Worm (Caenorhabditis elegans) whole organism, L2 larva: ENCODE data around the gene cest-17.

ENCODE experiments used
- F13H6.1 ChIP-seq: sonication (generic microtip); optimal IDR thresholded peaks from 2 replicates; lab custom pipeline; 2016; ENCODE audit warnings: missing genetic modification characterization, missing compliant biosample characterization
- R02D3.7 ChIP-seq: fragments of 150-350 bp; optimal IDR thresholded peaks from 2 replicates; lab custom pipeline; 2014; ENCODE audit warnings: missing biosample characterization, missing genetic modification characterization
- Y55F3AM.14 ChIP-seq: fragments of 200-800 bp; sonication (Bioruptor generic); optimal IDR thresholded peaks from 2 replicates; lab custom pipeline; 2018; ENCODE audit warnings: mild to moderate bottlenecking, missing genetic modification characterization, missing compliant biosample characterization
- ZK546.5 ChIP-seq: sonication (generic microtip); optimal IDR thresholded peaks from 2 replicates; lab custom pipeline; 2017; ENCODE audit warnings: missing biosample characterization, missing genetic modification characterization
- alr-1 ChIP-seq: fragments of 150-350 bp; optimal IDR thresholded peaks from 2 replicates; lab custom pipeline; 2014; ENCODE audit warnings: missing biosample characterization, missing genetic modification characterization
- aly-2 ChIP-seq: fragments of 150-350 bp; optimal IDR thresholded peaks from 2 replicates; lab custom pipeline; 2014; ENCODE audit warnings: missing biosample characterization, missing genetic modification characterization
- ama-1 ChIP-seq: fragments of 150-350 bp; optimal IDR thresholded peaks from 2 replicates; lab custom pipeline; 2018; ENCODE audit warnings: inconsistent platforms
- blmp-1 ChIP-seq: sonication (generic microtip); optimal IDR thresholded peaks from 2 replicates; lab custom pipeline; 2017; ENCODE audit warnings: missing genetic modification characterization, mild to moderate bottlenecking, missing compliant biosample characterization, antibody characterized with exemption, moderate library complexity; ENCODE audit not compliant: insufficient read depth
- ceh-82 ChIP-seq: fragments of 150-350 bp; optimal IDR thresholded peaks from 2 replicates; lab custom pipeline; 2014; ENCODE audit warnings: missing biosample characterization, missing genetic modification characterization
- crh-2 ChIP-seq: sonication (generic microtip); optimal IDR thresholded peaks from 2 replicates; lab custom pipeline; 2017; ENCODE audit warnings: missing biosample characterization, missing genetic modification characterization
- dmd-4 ChIP-seq: sonication (generic microtip); optimal IDR thresholded peaks from 2 replicates; lab custom pipeline; 2017; ENCODE audit warnings: missing biosample characterization, missing genetic modification characterization
- egl-27 ChIP-seq: sonication (generic microtip); optimal IDR thresholded peaks from 3 replicates; lab custom pipeline; 2017; ENCODE audit warnings: missing biosample characterization, missing genetic modification reagents, missing genetic modification characterization
- elt-3 ChIP-seq: sonication (generic microtip); optimal IDR thresholded peaks from 2 replicates; lab custom pipeline; 2017; ENCODE audit warnings: missing biosample characterization, missing genetic modification characterization
- fos-1 ChIP-seq: fragments of 150-350 bp; optimal IDR thresholded peaks from 2 replicates; lab custom pipeline; 2014; ENCODE audit warnings: missing biosample characterization, missing genetic modification characterization
- lin-11 ChIP-seq: fragments of 150-350 bp; sonication (generic microtip); optimal IDR thresholded peaks from 2 replicates; lab custom pipeline; 2014; ENCODE audit warnings: missing biosample characterization, missing genetic modification characterization, inconsistent platforms, mixed read lengths
- lin-13 ChIP-seq: fragments of 150-350 bp; optimal IDR thresholded peaks from 2 replicates; lab custom pipeline; 2014; ENCODE audit warnings: missing biosample characterization, missing genetic modification reagents, missing genetic modification characterization
- lin-39 ChIP-seq: fragments of 150-350 bp; optimal IDR thresholded peaks from 2 replicates; lab custom pipeline; 2014; ENCODE audit warnings: missing biosample characterization, missing genetic modification reagents, missing genetic modification characterization
- lsy-2 ChIP-seq, 2 experiments: fragments of 150-350 bp in 1 of 2; sonication (generic microtip) in 1 of 2; optimal IDR thresholded peaks; 2 replicates each; lab custom pipeline; 2014 to 2017; ENCODE audit warnings: missing biosample characterization in 2 of 2, missing genetic modification characterization in 2 of 2
- mab-5 ChIP-seq: fragments of 150-350 bp; optimal IDR thresholded peaks from 2 replicates; lab custom pipeline; 2014; ENCODE audit warnings: missing biosample characterization, missing genetic modification characterization
- mbf-1 ChIP-seq: sonication (generic microtip); optimal IDR thresholded peaks from 2 replicates; lab custom pipeline; 2017; ENCODE audit warnings: missing biosample characterization, missing genetic modification characterization
- mdl-1 ChIP-seq, 2 experiments: fragments of 150-350 bp in 1 of 2; sonication (generic microtip) in 1 of 2; optimal IDR thresholded peaks; 2 replicates each; lab custom pipeline; 2017; ENCODE audit warnings: missing biosample characterization in 2 of 2, missing genetic modification characterization in 2 of 2
- nhr-10 ChIP-seq: sonication (generic microtip); optimal IDR thresholded peaks from 2 replicates; lab custom pipeline; 2017; ENCODE audit warnings: missing biosample characterization, missing genetic modification characterization
- nhr-11 ChIP-seq: fragments of 150-350 bp; optimal IDR thresholded peaks from 2 replicates; lab custom pipeline; 2014; ENCODE audit warnings: missing biosample characterization, missing genetic modification characterization
- nhr-12 ChIP-seq: fragments of 150-350 bp; optimal IDR thresholded peaks from 2 replicates; lab custom pipeline; 2014; ENCODE audit warnings: missing biosample characterization, missing genetic modification characterization
- nhr-129 ChIP-seq: fragments of 150-350 bp; optimal IDR thresholded peaks from 2 replicates; lab custom pipeline; 2014; ENCODE audit warnings: missing biosample characterization, missing genetic modification characterization
- nhr-21 ChIP-seq: fragments of 150-350 bp; optimal IDR thresholded peaks from 2 replicates; lab custom pipeline; 2014; ENCODE audit warnings: missing biosample characterization, missing genetic modification characterization
- nhr-23 ChIP-seq: fragments of 150-350 bp; optimal IDR thresholded peaks from 2 replicates; lab custom pipeline; 2014; ENCODE audit warnings: missing biosample characterization, missing genetic modification reagents, missing genetic modification characterization
- nhr-237 ChIP-seq: fragments of 150-350 bp; optimal IDR thresholded peaks from 2 replicates; lab custom pipeline; 2014; ENCODE audit warnings: missing biosample characterization, missing genetic modification characterization
- nhr-25 ChIP-seq: fragments of 150-350 bp; sonication (generic microtip); optimal IDR thresholded peaks from 3 replicates; lab custom pipeline; 2014; ENCODE audit warnings: missing biosample characterization, missing genetic modification characterization
- nhr-6 ChIP-seq: fragments of 150-350 bp; optimal IDR thresholded peaks from 2 replicates; lab custom pipeline; 2014; ENCODE audit warnings: missing biosample characterization, missing genetic modification characterization
- nhr-77 ChIP-seq: fragments of 150-350 bp; optimal IDR thresholded peaks from 2 replicates; lab custom pipeline; 2014; ENCODE audit warnings: missing biosample characterization, missing genetic modification characterization
- peb-1 ChIP-seq: fragments of 150-350 bp; optimal IDR thresholded peaks from 2 replicates; lab custom pipeline; 2014; ENCODE audit warnings: missing biosample characterization, missing genetic modification characterization
- sem-4 ChIP-seq: fragments of 150-350 bp; optimal IDR thresholded peaks from 2 replicates; lab custom pipeline; 2014; ENCODE audit warnings: missing biosample characterization, missing genetic modification reagents, missing genetic modification characterization
- skn-1 ChIP-seq: sonication (generic microtip); optimal IDR thresholded peaks from 2 replicates; lab custom pipeline; 2017; ENCODE audit warnings: missing biosample characterization, missing genetic modification characterization
- sma-3 ChIP-seq: sonication (generic microtip); optimal IDR thresholded peaks from 2 replicates; lab custom pipeline; 2016; ENCODE audit warnings: missing genetic modification reagents, missing genetic modification characterization, missing compliant biosample characterization
- sma-9 ChIP-seq, 2 experiments: fragments of 150-350 bp in 1 of 2; sonication (generic microtip) in 1 of 2; optimal IDR thresholded peaks; 2 replicates each; lab custom pipeline; 2014 to 2016; ENCODE audit warnings: missing genetic modification characterization in 2 of 2, mild to moderate bottlenecking in 1 of 2, missing biosample characterization in 1 of 2, missing compliant biosample characterization in 1 of 2, missing genetic modification reagents in 1 of 2, moderate library complexity in 1 of 2
- unc-39 ChIP-seq: fragments of 150-350 bp; optimal IDR thresholded peaks from 2 replicates; lab custom pipeline; 2014; ENCODE audit warnings: missing biosample characterization, missing genetic modification characterization
- unc-55 ChIP-seq: fragments of 150-350 bp; sonication (generic microtip); optimal IDR thresholded peaks from 3 replicates; lab custom pipeline; 2014; ENCODE audit warnings: missing biosample characterization, missing genetic modification reagents, missing genetic modification characterization
- zag-1 ChIP-seq: fragments of 150-350 bp; optimal IDR thresholded peaks from 2 replicates; lab custom pipeline; 2014; ENCODE audit warnings: missing biosample characterization, missing genetic modification characterization
- ztf-1 ChIP-seq: fragments of 200-800 bp; sonication (Bioruptor generic); conservative IDR thresholded peaks from 2 replicates; pipeline ENCODE4 v1.3.6; 2022; ENCODE audit warnings: missing genetic modification characterization, missing compliant biosample characterization
- ztf-11 ChIP-seq: sonication (generic microtip); optimal IDR thresholded peaks from 2 replicates; lab custom pipeline; 2017; ENCODE audit warnings: missing biosample characterization, missing genetic modification characterization
- ztf-4 ChIP-seq: fragments of 150-350 bp; optimal IDR thresholded peaks from 2 replicates; lab custom pipeline; 2014; ENCODE audit warnings: missing biosample characterization, missing genetic modification characterization

Gene cest-17

ce11 chrV:8195889-8196418 is 7.2 kb upstream of the cest-17 start, which contains the start of gene F20D6.10:
Gene F20D6.10, minus strand, starts transcription at chrV:8195939.
- TF ChIP-seq ceh-82 (tag; lab: Kevin White, UChicago) (no peak), lsy-2 (tag; optimal IDR thresholded peaks at IDR 0.05; lab: Kevin White, UChicago) (peak in 1 of 2 experiments; percentile 27), nhr-129 (tag; lab: Kevin White, UChicago) (peak; percentile 56), sma-9 (GFP tag; optimal IDR thresholded peaks at IDR 0.05; lab: Kevin White, UChicago) (peak; percentile 30), sma-9 (tag; optimal IDR thresholded peaks at IDR 0.05; lab: Kevin White, UChicago) (no peak), F13H6.1 (tag; lab: Kevin White, UChicago) (peak; percentile 54), alr-1 (no peak), nhr-21 (no peak)

ce11 chrV:8196993-8197392 is 6.1 kb upstream of the cest-17 start:
- TF ChIP-seq lin-13 (GFP tag; lab: Kevin White, UChicago) (no peak), fos-1 (tag; lab: Kevin White, UChicago) (no peak), F13H6.1 (tag; lab: Kevin White, UChicago) (no peak), mbf-1 (tag; lab: Kevin White, UChicago) (no peak), ZK546.5 (no peak), nhr-12 (tag; lab: Kevin White, UChicago) (no peak), nhr-237 (tag; lab: Kevin White, UChicago) (no peak), unc-55 (GFP tag; lab: Kevin White, UChicago) (no peak), dmd-4 (tag; lab: Kevin White, UChicago) (no peak), nhr-129 (tag; lab: Kevin White, UChicago) (no peak), aly-2 (tag; lab: Kevin White, UChicago) (no peak), ama-1 (lab: Kevin White, UChicago) (no peak), ztf-4 (tag; lab: Kevin White, UChicago) (no peak), elt-3 (tag; lab: Kevin White, UChicago) (no peak), ztf-1 (GFP tag; lab: Robert Waterston, UW) (no peak), unc-39 (tag; lab: Kevin White, UChicago) (no peak), mdl-1 (tag; optimal IDR thresholded peaks at IDR 0.05; lab: Kevin White, UChicago) (no peak)

ce11 chrV:8198994-8199393 is 4.1 kb upstream of the cest-17 start, which contains the start of gene F20D6.11:
Gene F20D6.11, minus strand, starts transcription at chrV:8199094.
- TF ChIP-seq nhr-12 (tag; lab: Kevin White, UChicago) (no peak), ceh-82 (tag; lab: Kevin White, UChicago) (no peak), lin-11 (tag; lab: Kevin White, UChicago) (no peak), sem-4 (tag; lab: Kevin White, UChicago) (no peak), lsy-2 (tag; optimal IDR thresholded peaks at IDR 0.05; lab: Kevin White, UChicago) (no peak), F13H6.1 (tag; lab: Kevin White, UChicago) (no peak), Y55F3AM.14 (no peak), ama-1 (lab: Kevin White, UChicago) (no peak), skn-1 (tag; lab: Kevin White, UChicago) (no peak), mdl-1 (tag; optimal IDR thresholded peaks at IDR 0.05; lab: Kevin White, UChicago) (no peak), mab-5 (tag; lab: Kevin White, UChicago) (no peak), egl-27 (tag; lab: Kevin White, UChicago) (no peak), lin-39 (tag; lab: Kevin White, UChicago) (no peak), peb-1 (no peak), R02D3.7 (tag; lab: Kevin White, UChicago) (no peak), nhr-10 (tag; lab: Kevin White, UChicago) (no peak), lin-13 (GFP tag; lab: Kevin White, UChicago) (no peak)

DNA sequence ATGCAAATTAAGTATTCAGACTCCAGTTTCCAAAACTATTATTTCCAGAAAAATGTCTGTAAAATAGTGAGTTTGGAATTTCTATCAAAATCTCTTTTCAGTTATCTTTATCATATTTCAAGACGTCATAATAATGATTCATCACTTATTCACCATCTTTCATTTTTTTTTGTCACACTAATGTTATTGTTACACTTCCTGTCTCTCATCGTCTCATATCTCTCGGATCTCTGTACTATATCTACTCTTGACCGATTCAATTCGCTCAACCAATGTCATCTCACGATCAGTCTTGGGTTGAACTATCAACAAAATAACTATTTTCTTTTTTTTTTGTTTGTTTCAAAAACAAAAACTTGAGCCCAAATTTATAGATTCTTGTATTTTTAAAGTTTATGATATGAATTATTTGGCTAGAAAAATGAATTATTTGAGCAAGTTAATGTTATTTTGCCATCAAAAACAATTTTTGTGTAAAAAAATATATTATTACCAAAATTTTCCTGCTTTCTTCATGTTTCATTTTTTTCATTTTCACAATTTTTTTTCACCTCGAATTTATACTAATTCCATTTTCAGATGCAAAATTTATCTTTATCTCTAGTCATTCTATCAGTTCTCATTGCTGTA is 1.8 kb upstream of the cest-17 start, which contains the start of gene cri-2:
cri-2 (plus strand) TSS at position 580 of the 630 bp plus-strand sequence.
- TF ChIP-seq ceh-82 (tag; lab: Kevin White, UChicago) (no peak), elt-3 (tag; lab: Kevin White, UChicago) (no peak), skn-1 (tag; lab: Kevin White, UChicago) (no peak), nhr-6 (no peak), R02D3.7 (tag; lab: Kevin White, UChicago) (no peak), lsy-2 (tag; optimal IDR thresholded peaks at IDR 0.05; lab: Kevin White, UChicago) (peak in 1 of 2 experiments; percentile 19), nhr-237 (tag; lab: Kevin White, UChicago) (no peak), nhr-25 (tag; lab: Kevin White, UChicago) (no peak), blmp-1 (tag; lab: Kevin White, UChicago) (no peak), zag-1 (no peak), lin-13 (GFP tag; lab: Kevin White, UChicago) (no peak), ztf-11 (tag; lab: Kevin White, UChicago) (no peak), unc-39 (tag; lab: Kevin White, UChicago) (no peak), mab-5 (tag; lab: Kevin White, UChicago) (no peak), nhr-11 (tag; lab: Kevin White, UChicago) (no peak), crh-2 (no peak), sem-4 (tag; lab: Kevin White, UChicago) (peak; percentile 36), nhr-23 (no peak), fos-1 (tag; lab: Kevin White, UChicago) (peak; percentile 56), ztf-1 (GFP tag; lab: Robert Waterston, UW) (no peak), sma-3 (GFP tag; lab: Kevin White, UChicago) (peak; percentile 27), nhr-21 (no peak), sma-9 (GFP tag; optimal IDR thresholded peaks at IDR 0.05; lab: Kevin White, UChicago) (peak; percentile 18), sma-9 (tag; optimal IDR thresholded peaks at IDR 0.05; lab: Kevin White, UChicago) (no peak), lin-39 (tag; lab: Kevin White, UChicago) (no peak), egl-27 (tag; lab: Kevin White, UChicago) (no peak), nhr-77 (tag; lab: Kevin White, UChicago) (no peak)
